Worm (Caenorhabditis elegans) whole organism, L4 larva: ENCODE data around the gene srh-181.

Experiments
- T20F7.1 ChIP-seq: fragments of 200-800 bp; sonication (Bioruptor generic); optimal IDR thresholded peaks from 2 replicates; lab custom pipeline; 2018; ENCODE audit warnings: mild to moderate bottlenecking, missing genetic modification characterization, missing compliant biosample characterization
- Y105C5A.15 ChIP-seq: fragments of 200-800 bp; sonication (Bioruptor generic); IDR thresholded peaks from 2 replicates; pipeline ENCODE4 v1.3.6; 2022; ENCODE audit warnings: missing genetic modification characterization, missing compliant biosample characterization
- aha-1 ChIP-seq: fragments of 150-350 bp; peaks from one replicate; lab custom pipeline; 2014; ENCODE audit warnings: missing biosample characterization, missing genetic modification characterization
- aly-2 ChIP-seq: sonication (generic microtip); optimal IDR thresholded peaks from 2 replicates; lab custom pipeline; 2018; ENCODE audit warnings: missing biosample characterization, missing genetic modification characterization
- attf-4 ChIP-seq: sonication (generic microtip); optimal IDR thresholded peaks from 3 replicates; lab custom pipeline; 2017; ENCODE audit warnings: missing biosample characterization, missing genetic modification characterization
- ceh-20 ChIP-seq: fragments of 200-800 bp; sonication (Bioruptor generic); IDR thresholded peaks from 2 replicates; pipeline ENCODE4 v1.3.6; 2022; ENCODE audit warnings: missing genetic modification reagents, missing genetic modification characterization, missing compliant biosample characterization
- ceh-28 ChIP-seq: fragments of 150-350 bp; optimal IDR thresholded peaks from 2 replicates; lab custom pipeline; 2014; ENCODE audit warnings: missing biosample characterization, missing genetic modification reagents, missing genetic modification characterization
- ceh-62 ChIP-seq: sonication (generic microtip); optimal IDR thresholded peaks from 2 replicates; lab custom pipeline; 2017; ENCODE audit warnings: missing biosample characterization, missing genetic modification characterization
- ceh-82 ChIP-seq: sonication (generic microtip); optimal IDR thresholded peaks from 2 replicates; lab custom pipeline; 2017; ENCODE audit warnings: missing biosample characterization, missing genetic modification characterization
- ctbp-1 ChIP-seq: fragments of 200-800 bp; sonication (Bioruptor generic); IDR thresholded peaks from 2 replicates; pipeline ENCODE4 v1.3.6; 2022; ENCODE audit warnings: missing genetic modification reagents, missing genetic modification characterization, missing compliant biosample characterization
- dmd-6 ChIP-seq: fragments of 200-800 bp; sonication (Bioruptor generic); IDR thresholded peaks from 2 replicates; pipeline ENCODE4 v1.3.6; 2022; ENCODE audit warnings: missing genetic modification reagents, missing genetic modification characterization, missing compliant biosample characterization
- dmd-9 ChIP-seq: fragments of 200-800 bp; sonication (Bioruptor generic); IDR thresholded peaks from 2 replicates; pipeline ENCODE4 v1.3.6; 2022; ENCODE audit warnings: missing genetic modification reagents, missing genetic modification characterization, missing compliant biosample characterization
- dve-1 ChIP-seq: sonication (generic microtip); optimal IDR thresholded peaks from 2 replicates; lab custom pipeline; 2017; ENCODE audit warnings: antibody characterized with exemption, mild to moderate bottlenecking, missing genetic modification characterization, missing compliant biosample characterization; ENCODE audit not compliant: insufficient read depth
- egl-43 ChIP-seq: fragments of 200-800 bp; sonication (Bioruptor generic); IDR thresholded peaks from 2 replicates; pipeline ENCODE4 v1.3.6; 2022; ENCODE audit warnings: missing genetic modification reagents, missing genetic modification characterization, missing compliant biosample characterization
- fkh-10 ChIP-seq: fragments of 150-350 bp; optimal IDR thresholded peaks from 2 replicates; lab custom pipeline; 2014; ENCODE audit warnings: missing biosample characterization, missing genetic modification reagents, missing genetic modification characterization
- fos-1 ChIP-seq: fragments of 150-350 bp; optimal IDR thresholded peaks from 2 replicates; lab custom pipeline; 2014; ENCODE audit warnings: missing biosample characterization, missing genetic modification characterization
- hlh-30 ChIP-seq: sonication (generic microtip); optimal IDR thresholded peaks from 2 replicates; lab custom pipeline; 2017; ENCODE audit warnings: antibody characterized with exemption, mild to moderate bottlenecking, missing genetic modification characterization, missing compliant biosample characterization; ENCODE audit not compliant: insufficient read depth
- jun-1 ChIP-seq: fragments of 150-350 bp; optimal IDR thresholded peaks from 2 replicates; lab custom pipeline; 2014; ENCODE audit warnings: missing biosample characterization, missing genetic modification reagents, missing genetic modification characterization
- lin-13 ChIP-seq: fragments of 150-350 bp; optimal IDR thresholded peaks from 2 replicates; lab custom pipeline; 2014; ENCODE audit warnings: missing biosample characterization, missing genetic modification reagents, missing genetic modification characterization
- lin-38 ChIP-seq: fragments of 200-800 bp; sonication (Bioruptor generic); IDR thresholded peaks from 2 replicates; pipeline ENCODE4 v1.3.6; 2022; ENCODE audit warnings: missing genetic modification reagents, missing genetic modification characterization, missing compliant biosample characterization
- lir-3 ChIP-seq: sonication (generic microtip); optimal IDR thresholded peaks from 2 replicates; lab custom pipeline; 2016; ENCODE audit warnings: mild to moderate bottlenecking, missing genetic modification characterization, missing compliant biosample characterization
- mdl-1 ChIP-seq, 2 experiments: fragments of 150-350 bp in 1 of 2; sonication (generic microtip) in 1 of 2; optimal IDR thresholded peaks; 2 replicates each; lab custom pipeline; 2014 to 2017; ENCODE audit warnings: missing biosample characterization in 2 of 2, missing genetic modification characterization in 2 of 2
- mdt-29 ChIP-seq: fragments of 200-800 bp; sonication (Bioruptor generic); IDR thresholded peaks from 2 replicates; pipeline ENCODE4 v1.3.6; 2022; ENCODE audit warnings: missing genetic modification reagents, missing genetic modification characterization, missing compliant biosample characterization
- mep-1 ChIP-seq: fragments of 150-350 bp; sonication (generic microtip); optimal IDR thresholded peaks from 3 replicates; lab custom pipeline; 2014; ENCODE audit warnings: missing biosample characterization, missing genetic modification characterization
- mxl-2 ChIP-seq: fragments of 200-800 bp; sonication (Bioruptor generic); conservative IDR thresholded peaks from 2 replicates; pipeline ENCODE4 v1.3.6; 2022; ENCODE audit warnings: missing genetic modification reagents, missing genetic modification characterization, missing compliant biosample characterization
- mxl-3 ChIP-seq: fragments of 200-800 bp; sonication (Bioruptor generic); optimal IDR thresholded peaks from 2 replicates; lab custom pipeline; 2018; ENCODE audit warnings: mild to moderate bottlenecking, missing genetic modification characterization, missing compliant biosample characterization
- nhr-102 ChIP-seq: sonication (generic microtip); optimal IDR thresholded peaks from 2 replicates; lab custom pipeline; 2016; ENCODE audit warnings: mild to moderate bottlenecking, missing genetic modification characterization, moderate library complexity, missing compliant biosample characterization
- nhr-11 ChIP-seq: fragments of 150-350 bp; optimal IDR thresholded peaks from 2 replicates; lab custom pipeline; 2014; ENCODE audit warnings: missing biosample characterization, missing genetic modification characterization
- nhr-28 ChIP-seq: fragments of 150-350 bp; optimal IDR thresholded peaks from 2 replicates; lab custom pipeline; 2014; ENCODE audit warnings: missing biosample characterization, missing genetic modification characterization
- nhr-76 ChIP-seq: fragments of 150-350 bp; optimal IDR thresholded peaks from 2 replicates; lab custom pipeline; 2014; ENCODE audit warnings: missing biosample characterization, missing genetic modification characterization
- php-3 ChIP-seq: fragments of 200-800 bp; sonication (Bioruptor generic); IDR thresholded peaks from 2 replicates; pipeline ENCODE4 v1.3.6; 2022; ENCODE audit warnings: missing genetic modification reagents, missing genetic modification characterization, missing compliant biosample characterization
- sdz-12 ChIP-seq: fragments of 200-800 bp; sonication (Bioruptor generic); optimal IDR thresholded peaks from 2 replicates; lab custom pipeline; 2018; ENCODE audit warnings: mild to moderate bottlenecking, missing genetic modification characterization, missing compliant biosample characterization
- set-16 ChIP-seq: fragments of 200-800 bp; sonication (Bioruptor generic); IDR thresholded peaks from 2 replicates; pipeline ENCODE4 v1.3.6; 2022; ENCODE audit warnings: missing genetic modification reagents, missing genetic modification characterization, missing compliant biosample characterization
- spr-1 ChIP-seq: sonication (generic microtip); optimal IDR thresholded peaks from 2 replicates; lab custom pipeline; 2016; ENCODE audit warnings: mild to moderate bottlenecking, missing genetic modification characterization, missing compliant biosample characterization
- spr-3 ChIP-seq: fragments of 200-800 bp; sonication (Bioruptor generic); optimal IDR thresholded peaks from 2 replicates; lab custom pipeline; 2018; ENCODE audit warnings: mild to moderate bottlenecking, missing genetic modification characterization, missing compliant biosample characterization
- unc-39 ChIP-seq: sonication (generic microtip); optimal IDR thresholded peaks from 2 replicates; lab custom pipeline; 2017; ENCODE audit warnings: missing biosample characterization, missing genetic modification characterization
- unc-62 ChIP-seq, 3 experiments: fragments of 150-350 bp in 1 of 3; sonication (generic microtip); optimal IDR thresholded peaks in 2 of 3; peaks in 1 of 3; 1 replicate in 1 of 3; 2 replicates in 2 of 3; lab custom pipeline; 2014 to 2017; ENCODE audit warnings: missing biosample characterization in 3 of 3, missing genetic modification characterization in 3 of 3, missing genetic modification reagents in 3 of 3, missing genotype in 1 of 3
- ztf-7 ChIP-seq: fragments of 150-350 bp; optimal IDR thresholded peaks from 2 replicates; lab custom pipeline; 2014; ENCODE audit warnings: missing biosample characterization, missing genetic modification characterization

The srh-181 gene

DNA sequence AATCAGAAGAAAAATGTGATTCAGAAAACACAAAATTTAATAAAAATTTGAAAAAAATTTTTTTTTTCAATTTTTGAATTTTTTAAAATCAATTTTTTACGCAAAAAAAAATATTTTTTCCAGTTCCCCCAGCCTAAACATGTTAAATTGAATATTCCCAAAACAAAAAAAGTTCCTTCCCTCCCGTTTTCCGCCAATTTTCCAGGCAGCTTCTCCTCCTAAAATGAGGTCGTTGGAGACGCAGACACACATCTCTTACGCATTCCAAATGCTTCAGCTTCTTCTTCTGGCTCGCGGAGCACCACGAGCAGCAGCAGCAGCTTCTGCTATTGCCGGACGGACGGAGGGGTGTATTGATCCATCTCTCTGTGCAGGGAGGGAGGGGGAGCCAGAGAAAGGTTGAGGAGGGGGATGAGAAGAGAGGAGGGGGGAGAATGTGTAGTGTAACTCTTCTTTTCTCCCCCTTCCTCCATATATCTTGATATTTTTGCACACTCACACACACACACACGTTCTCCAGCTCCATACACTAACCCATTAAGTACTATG is 16.0 kb downstream of the srh-181 start (continued):
- TF ChIP-seq ctbp-1 = peak; percentile 78
- peak; percentile 40 for TF ChIP-seq fkh-10 (GFP tag; lab: Kevin White, UChicago)
- TF ChIP-seq nhr-28 (tag; lab: Kevin White, UChicago) = peak; percentile 3
- peak; percentile 86 for TF ChIP-seq aha-1
- peak in 1 of 2 experiments; percentile 45 for TF ChIP-seq mdl-1 (tag; optimal IDR thresholded peaks at IDR 0.05; lab: Kevin White, UChicago)
- peak in 1 of 2 experiments; percentile 98 for TF ChIP-seq unc-62 (GFP tag; optimal IDR thresholded peaks at IDR 0.05 in 1 of 2; lab: Kevin White, UChicago)
- TF ChIP-seq unc-62 (tag; optimal IDR thresholded peaks at IDR 0.05; lab: Kevin White, UChicago) = no peak
- TF ChIP-seq nhr-11 (tag; lab: Kevin White, UChicago) = peak; percentile 27

DNA sequence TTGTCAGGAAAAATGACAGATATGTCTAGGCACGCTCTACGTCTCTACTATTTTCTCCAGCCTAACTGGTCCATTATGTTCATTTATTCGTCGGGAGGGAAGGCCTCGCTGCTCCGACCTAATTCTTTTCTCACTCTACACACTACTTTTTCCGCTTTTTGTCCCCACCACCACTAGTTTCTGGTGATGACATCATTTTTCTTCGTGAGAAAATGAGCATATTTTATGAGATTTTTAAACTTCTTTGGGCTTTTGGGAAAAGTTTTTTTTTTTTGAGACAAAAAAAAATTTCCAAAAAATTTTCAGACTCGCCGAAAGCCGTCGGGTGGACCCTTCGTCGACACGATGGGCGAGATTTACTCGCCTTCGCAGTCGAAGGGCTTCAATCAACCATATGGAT is 17.6 kb downstream of the srh-181 start, which contains the start of gene slo-1:
Gene slo-1, plus strand, starts transcription at position 301 of the 400 bp plus-strand sequence.
- TF ChIP-seq ceh-20 (no peak), nhr-102 (no peak), ztf-7 (tag; lab: Kevin White, UChicago) (no peak), aha-1 (peak; percentile 37), ctbp-1 (no peak)

DNA sequence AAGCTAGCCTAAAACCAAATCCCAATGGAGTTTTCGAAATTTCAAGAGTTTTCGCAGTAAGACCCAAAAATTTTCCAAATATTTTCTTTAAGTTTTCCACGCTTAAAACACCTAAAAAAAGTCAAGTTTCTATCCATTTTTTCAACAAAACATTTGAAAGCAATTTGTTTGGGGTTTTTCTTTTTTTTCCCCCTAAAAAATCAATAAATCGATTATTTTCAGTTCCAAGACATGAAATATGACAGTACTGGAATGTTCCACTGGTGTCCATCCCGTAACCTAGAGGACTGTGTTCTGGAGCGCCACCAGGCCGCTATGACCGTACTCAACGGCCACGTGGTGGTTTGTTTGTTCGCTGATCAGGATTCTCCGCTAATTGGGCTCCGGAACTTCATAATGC is 30.3 kb downstream of the srh-181 start:
- TF ChIP-seq lir-3 (tag; lab: Kevin White, UChicago) = no peak
- no peak for TF ChIP-seq php-3 (GFP tag; lab: Robert Waterston, UW)
- TF ChIP-seq sdz-12 = no peak
- TF ChIP-seq dmd-6 (GFP tag; lab: Robert Waterston, UW) = no peak
- peak; percentile 78 for TF ChIP-seq ceh-28

DNA sequence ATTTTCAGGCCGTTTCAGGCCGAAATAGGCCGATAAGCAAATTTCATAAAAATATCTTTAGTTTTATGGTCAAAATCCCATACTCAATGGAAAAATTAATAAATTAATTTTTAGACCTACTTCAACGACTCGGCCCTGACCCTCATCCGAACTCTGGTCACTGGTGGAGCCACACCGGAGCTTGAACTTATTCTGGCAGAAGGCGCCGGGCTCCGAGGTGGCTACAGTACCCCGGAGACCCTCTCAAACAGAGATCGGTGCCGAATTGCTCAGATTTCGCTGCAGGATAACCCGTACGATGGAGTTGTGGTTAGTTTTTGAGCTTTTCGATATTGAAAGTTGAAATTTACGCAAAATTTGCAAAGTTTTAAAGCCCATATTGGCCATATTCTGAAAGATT is 32.4 kb downstream of the srh-181 start:
- no peak for TF ChIP-seq lin-13 (GFP tag; lab: Kevin White, UChicago)
- no peak for TF ChIP-seq sdz-12
- peak; percentile 56; the same call in 1 of the 2 replicates for TF ChIP-seq set-16
- no peak for TF ChIP-seq mxl-3 (GFP tag; lab: Kevin White, UChicago)
- no peak for TF ChIP-seq fkh-10 (GFP tag; lab: Kevin White, UChicago)
- TF ChIP-seq fos-1 (tag; lab: Kevin White, UChicago) = no peak
- no peak for TF ChIP-seq ceh-20
- no peak for TF ChIP-seq php-3 (GFP tag; lab: Robert Waterston, UW)
- TF ChIP-seq attf-4 (tag; lab: Kevin White, UChicago) = no peak
- TF ChIP-seq egl-43 (GFP tag; lab: Robert Waterston, UW) = no peak
- TF ChIP-seq lir-3 (tag; lab: Kevin White, UChicago) = no peak
- no peak for TF ChIP-seq spr-1
- TF ChIP-seq aha-1 = peak; percentile 71
- TF ChIP-seq mep-1 (tag; lab: Kevin White, UChicago) = no peak

DNA sequence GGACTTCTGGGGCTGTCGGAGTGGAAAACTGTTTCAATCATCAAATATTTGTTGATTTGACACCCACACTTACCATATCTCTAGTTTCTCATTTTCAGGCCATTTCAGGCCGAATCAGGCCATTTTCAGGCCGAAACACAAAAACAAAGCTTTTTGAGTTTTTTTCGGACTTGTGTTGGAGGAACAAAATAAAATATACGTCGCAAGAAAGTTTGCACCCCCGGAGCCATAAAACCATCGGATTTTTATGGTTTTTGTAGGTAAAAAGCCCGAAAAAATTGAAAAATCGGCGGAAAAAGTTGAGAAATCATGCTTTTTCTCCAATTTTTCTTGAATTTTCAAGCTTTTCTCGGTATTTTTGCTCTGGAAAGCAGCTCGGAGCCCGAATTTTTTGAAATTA is 34.2 kb downstream of the srh-181 start, which contains the start of gene Y51A2D.1:
Gene Y51A2D.1, plus strand, starts transcription at position 301 of the 400 bp plus-strand sequence.
- no peak for TF ChIP-seq nhr-76 (tag; lab: Kevin White, UChicago)
- no peak for TF ChIP-seq aly-2 (tag; lab: Kevin White, UChicago)
- TF ChIP-seq jun-1 (tag; lab: Kevin White, UChicago) = no peak
- no peak for TF ChIP-seq lin-13 (GFP tag; lab: Kevin White, UChicago)
- no peak for TF ChIP-seq mdt-29 (GFP tag; lab: Robert Waterston, UW)
- TF ChIP-seq ceh-62 (tag; lab: Kevin White, UChicago) = no peak
- TF ChIP-seq ceh-28 = no peak
- TF ChIP-seq T20F7.1 = no peak

DNA sequence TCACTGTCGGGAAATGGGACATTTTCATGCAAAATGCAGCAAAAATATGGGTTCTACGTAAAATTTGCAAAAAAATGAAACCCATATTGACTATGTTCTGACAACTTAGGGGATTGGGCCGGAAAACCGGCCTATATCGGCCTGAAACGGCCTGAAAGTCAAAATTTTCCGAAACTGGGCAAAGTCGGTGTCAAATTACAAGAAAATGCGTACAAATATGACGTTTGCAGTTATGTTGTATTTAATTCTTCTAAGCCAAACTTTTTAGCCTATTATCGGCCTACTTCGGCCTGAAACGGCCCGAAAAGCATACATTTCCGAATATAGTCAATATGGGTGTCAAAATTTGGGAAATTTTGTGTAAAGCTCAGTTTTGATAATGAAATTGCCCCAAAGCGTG is 37.5 kb downstream of the srh-181 start:
- TF ChIP-seq dve-1 (tag; lab: Kevin White, UChicago) = no peak
- no peak for TF ChIP-seq ztf-7 (tag; lab: Kevin White, UChicago)
- TF ChIP-seq spr-3 = no peak
- no peak for TF ChIP-seq lin-38
- TF ChIP-seq hlh-30 (tag; lab: Kevin White, UChicago) = no peak
- no peak for TF ChIP-seq Y105C5A.15 (GFP tag; lab: Robert Waterston, UW)
- TF ChIP-seq spr-1 = no peak
- TF ChIP-seq mxl-2 (GFP tag; lab: Robert Waterston, UW) = no peak
- no peak for TF ChIP-seq fkh-10 (GFP tag; lab: Kevin White, UChicago)
- no peak for TF ChIP-seq unc-39
- no peak for TF ChIP-seq ceh-82 (tag; lab: Kevin White, UChicago)
- no peak for TF ChIP-seq dmd-9
- no peak for TF ChIP-seq mdt-29 (GFP tag; lab: Robert Waterston, UW)
